Fruit fly (Drosophila melanogaster) whole organism, pupa: ENCODE data around the gene vito.

Experiments
- CG10348 ChIP-seq: fragments of 200-800 bp; sonication (Bioruptor generic); IDR thresholded peaks from 2 replicates; pipeline ENCODE4 v1.3.6; 2022; ENCODE audit warnings: missing biosample characterization, missing genetic modification characterization
- CG12605 ChIP-seq: fragments of 200-800 bp; sonication (Bioruptor generic); IDR thresholded peaks from 2 replicates; pipeline ENCODE4 v1.3.6; 2022; ENCODE audit warnings: missing biosample characterization, missing genetic modification characterization
- CG13204 ChIP-seq: fragments of 200-800 bp; sonication (Bioruptor generic); optimal IDR thresholded peaks from 2 replicates; lab custom pipeline; 2018; ENCODE audit warnings: missing biosample characterization, mild to moderate bottlenecking, missing genetic modification characterization, moderate library complexity
- CG14655 ChIP-seq: fragments of 200-800 bp; sonication (Bioruptor generic); optimal IDR thresholded peaks from 3 replicates; lab custom pipeline; 2017; ENCODE audit warnings: mild to moderate bottlenecking, missing biosample characterization, missing genetic modification reagents, missing genetic modification characterization
- CG15710 ChIP-seq: fragments of 200-800 bp; sonication (Bioruptor generic); optimal IDR thresholded peaks from 2 replicates; lab custom pipeline; 2018; ENCODE audit warnings: missing biosample characterization, mild to moderate bottlenecking, missing genetic modification characterization, moderate library complexity
- CG17806 ChIP-seq: fragments of 200-800 bp; sonication (Bioruptor generic); optimal IDR thresholded peaks from 2 replicates; lab custom pipeline; 2018; ENCODE audit warnings: missing biosample characterization, mild to moderate bottlenecking, missing genetic modification characterization, moderate library complexity
- CG32121 ChIP-seq: fragments of 200-800 bp; sonication (Bioruptor generic); IDR thresholded peaks from 2 replicates; pipeline ENCODE4 v1.3.6; 2022; ENCODE audit warnings: missing biosample characterization, missing genetic modification characterization
- CG34367 ChIP-seq: fragments of 200-800 bp; sonication (Bioruptor generic); optimal IDR thresholded peaks from 2 replicates; lab custom pipeline; 2018; ENCODE audit warnings: missing biosample characterization, mild to moderate bottlenecking, missing genetic modification characterization
- CG4496 ChIP-seq: fragments of 200-800 bp; sonication (Bioruptor generic); IDR thresholded peaks from 3 replicates; pipeline ENCODE4 v1.3.6; 2022; ENCODE audit warnings: missing biosample characterization, missing genetic modification characterization
- CG8159 ChIP-seq: fragments of 200-800 bp; sonication (Bioruptor generic); optimal IDR thresholded peaks from 3 replicates; lab custom pipeline; 2018; ENCODE audit warnings: missing biosample characterization, mild to moderate bottlenecking, missing genetic modification characterization, moderate library complexity
- CG8301 ChIP-seq: fragments of 200-800 bp; sonication (Bioruptor generic); optimal IDR thresholded peaks from 2 replicates; lab custom pipeline; 2018; ENCODE audit warnings: missing biosample characterization, mild to moderate bottlenecking, missing genetic modification characterization
- CG9948 ChIP-seq: fragments of 200-800 bp; sonication (Bioruptor generic); optimal IDR thresholded peaks from 2 replicates; lab custom pipeline; 2018; ENCODE audit warnings: missing biosample characterization, mild to moderate bottlenecking, missing genetic modification characterization, moderate library complexity
- D1 ChIP-seq: fragments of 200-800 bp; sonication (Bioruptor generic); optimal IDR thresholded peaks from 2 replicates; lab custom pipeline; 2018; ENCODE audit warnings: missing biosample characterization, mild to moderate bottlenecking, missing genetic modification characterization, moderate library complexity
- EcR ChIP-seq: fragments of 200-800 bp; sonication (Bioruptor generic); optimal IDR thresholded peaks from 3 replicates; lab custom pipeline; 2019; ENCODE audit warnings: missing biosample characterization, missing genetic modification characterization, mild to moderate bottlenecking, moderate library complexity, missing genetic modification reagents
- Ets98B ChIP-seq: fragments of 200-800 bp; sonication (Bioruptor generic); IDR thresholded peaks from 2 replicates; pipeline ENCODE4 v1.3.6; 2022; ENCODE audit warnings: missing biosample characterization, missing genetic modification characterization
- Pif1A ChIP-seq: fragments of 200-800 bp; sonication (Bioruptor generic); optimal IDR thresholded peaks from 3 replicates; lab custom pipeline; 2016; ENCODE audit warnings: missing biosample characterization, missing genetic modification characterization
- Pif1B ChIP-seq: fragments of 200-800 bp; sonication (Bioruptor generic); optimal IDR thresholded peaks from 3 replicates; lab custom pipeline; 2016; ENCODE audit warnings: missing biosample characterization, missing genetic modification characterization
- Snoo ChIP-seq: fragments of 200-800 bp; sonication (Bioruptor generic); optimal IDR thresholded peaks from 3 replicates; lab custom pipeline; 2017; ENCODE audit warnings: missing biosample characterization, mild to moderate bottlenecking, missing genetic modification characterization, inconsistent platforms
- fd96Ca ChIP-seq: fragments of 200-800 bp; sonication (Bioruptor generic); IDR thresholded peaks from 3 replicates; pipeline ENCODE4 v1.3.6; 2022; ENCODE audit warnings: missing biosample characterization, missing genetic modification characterization
- gl ChIP-seq: fragments of 200-800 bp; sonication (Bioruptor generic); optimal IDR thresholded peaks from 2 replicates; lab custom pipeline; 2018; ENCODE audit warnings: missing biosample characterization, mild to moderate bottlenecking, missing genetic modification characterization
- rn ChIP-seq: fragments of 200-800 bp; sonication (Bioruptor generic); IDR thresholded peaks from 2 replicates; pipeline ENCODE4 v1.3.6; 2022; ENCODE audit warnings: missing biosample characterization, missing genetic modification characterization

Gene vito

DNA sequence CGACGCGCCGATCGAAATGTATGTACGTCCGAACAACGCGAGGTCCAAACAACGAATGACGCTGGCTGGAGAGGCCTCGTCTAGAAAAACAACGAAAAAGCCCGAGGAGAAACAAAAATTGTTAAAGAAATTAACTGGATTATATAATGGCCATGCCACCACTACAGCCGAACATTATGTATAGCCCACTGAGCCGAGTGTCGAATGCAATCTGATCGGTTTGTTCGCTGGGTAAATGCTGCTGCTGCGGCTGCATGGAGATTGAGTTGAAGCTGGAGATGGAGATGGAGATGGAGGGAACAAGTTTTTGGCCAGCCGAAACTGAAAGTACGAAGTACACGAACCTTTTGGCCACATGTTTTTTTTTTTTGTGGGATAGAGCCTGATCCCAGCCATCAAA, 9.5 kb upstream of the vito start, which contains the start of gene Cralbp:
Gene Cralbp (minus strand): TSS at position 115 of the 400 bp plus-strand sequence.
- no peak for TF ChIP-seq Snoo (tag; lab: Kevin White, UChicago)
- 0 out of 3 replicates have a peak, but pooled peaks have one; percentile 36 for TF ChIP-seq CG4496

DNA sequence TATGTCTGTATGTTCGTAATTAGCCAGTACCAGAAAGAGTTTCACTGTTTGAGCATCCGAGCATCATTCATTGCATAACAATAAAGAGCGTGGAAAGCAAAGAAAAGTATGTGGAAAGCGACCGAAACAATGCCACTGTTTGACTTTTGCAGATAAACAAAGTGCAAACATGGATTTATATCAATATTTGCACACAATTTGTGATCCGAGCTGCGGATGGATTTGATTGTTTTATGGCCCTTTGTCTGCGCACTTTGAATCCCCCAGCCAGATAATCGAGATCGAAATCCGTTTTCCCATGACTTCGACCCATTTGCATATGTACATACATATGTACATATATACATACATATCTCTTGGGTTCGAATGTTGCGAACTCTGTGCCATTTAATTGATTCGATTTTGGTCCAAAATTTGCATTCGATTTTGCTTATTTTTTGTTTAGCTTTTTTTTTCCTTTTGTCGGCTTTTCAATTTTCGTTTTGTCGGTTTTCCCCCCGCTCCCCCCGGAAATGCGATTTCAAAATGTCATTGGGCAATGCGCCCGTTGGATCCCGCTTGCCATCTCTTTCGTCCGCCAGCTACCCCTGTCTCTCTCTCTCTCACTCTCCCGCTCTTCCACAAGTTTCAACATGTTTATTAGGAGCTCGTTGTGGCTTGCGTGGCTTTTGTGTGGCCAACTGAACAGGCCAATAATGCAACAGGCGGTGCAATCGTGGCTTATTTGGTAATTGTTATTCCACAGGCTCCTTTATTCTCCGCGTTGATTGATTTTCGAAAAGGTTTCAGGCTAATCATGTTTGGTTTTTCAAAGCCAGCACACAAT, 8.3 kb upstream of the vito start:
- peak; percentile 43; the same call in 1 of the 3 replicates for TF ChIP-seq CG4496
- TF ChIP-seq CG12605 = 0 out of 2 replicates have a peak, but pooled peaks have one; percentile 30
- 0 out of 2 replicates have a peak, but pooled peaks have one; percentile 9 for TF ChIP-seq CG32121 (GFP tag; lab: Robert Waterston, UW)
- no peak for TF ChIP-seq rn (GFP tag; lab: Robert Waterston, UW)

DNA sequence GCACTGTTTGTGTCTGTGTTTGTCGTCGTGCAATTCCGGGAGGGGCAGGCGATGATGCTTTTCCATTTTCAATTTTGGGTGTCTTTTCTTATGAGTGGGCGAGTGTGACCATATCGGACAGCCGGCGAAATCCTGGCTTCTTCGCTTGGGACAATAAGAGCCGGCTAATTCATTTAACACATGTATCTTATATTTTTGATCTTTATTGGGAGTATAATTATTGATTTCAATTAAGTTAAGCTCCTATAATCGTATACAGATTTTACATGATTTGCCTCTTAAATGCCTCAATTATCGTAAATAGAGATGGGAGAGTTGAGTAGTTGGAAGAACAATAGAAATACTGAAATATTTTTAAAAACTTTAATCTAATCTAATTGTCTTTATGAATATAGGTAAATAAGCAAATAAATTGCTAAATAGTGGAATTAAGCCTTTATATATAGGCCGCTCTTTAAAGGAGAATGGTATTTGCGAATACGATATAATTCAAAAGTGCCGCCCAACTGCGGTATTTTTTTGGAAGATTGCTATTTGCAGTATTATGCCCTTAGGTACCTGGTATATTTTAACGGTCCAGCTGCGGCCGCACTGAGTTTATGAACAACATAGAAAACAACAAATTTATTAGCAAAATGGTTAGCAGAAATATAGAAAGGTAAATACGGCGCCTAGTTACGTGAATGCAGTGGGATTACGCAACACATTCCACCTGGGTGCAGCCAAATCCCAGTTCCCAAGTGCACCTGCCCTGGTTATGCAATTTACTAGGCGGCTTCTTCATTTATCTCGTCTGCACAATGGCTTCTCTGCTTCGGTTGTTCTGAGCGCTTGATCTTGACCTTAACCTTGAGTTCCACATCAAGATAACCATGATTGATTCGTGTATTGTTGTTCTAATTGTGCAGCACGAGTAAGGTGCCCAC, 2.6 kb upstream of the vito start, which contains the start of the genes Myt1, PGRP-LD and Pmi:
Gene Myt1 (minus strand): TSS at position 116 of the 926 bp plus-strand sequence.
Gene PGRP-LD (plus strand): TSS at position 576 of the 926 bp plus-strand sequence.
Gene Pmi (plus strand): TSS at position 576 of the 926 bp plus-strand sequence.
- TF ChIP-seq CG9948 (tag; lab: Kevin White, UChicago) = no peak
- TF ChIP-seq CG13204 (GFP tag; lab: Kevin White, UChicago) = no peak
- TF ChIP-seq D1 (tag; lab: Kevin White, UChicago) = no peak
- no peak for TF ChIP-seq CG15710 (tag; lab: Kevin White, UChicago)
- no peak for TF ChIP-seq rn (GFP tag; lab: Robert Waterston, UW)
- no peak for TF ChIP-seq gl
- no peak for TF ChIP-seq Snoo (tag; lab: Kevin White, UChicago)

DNA sequence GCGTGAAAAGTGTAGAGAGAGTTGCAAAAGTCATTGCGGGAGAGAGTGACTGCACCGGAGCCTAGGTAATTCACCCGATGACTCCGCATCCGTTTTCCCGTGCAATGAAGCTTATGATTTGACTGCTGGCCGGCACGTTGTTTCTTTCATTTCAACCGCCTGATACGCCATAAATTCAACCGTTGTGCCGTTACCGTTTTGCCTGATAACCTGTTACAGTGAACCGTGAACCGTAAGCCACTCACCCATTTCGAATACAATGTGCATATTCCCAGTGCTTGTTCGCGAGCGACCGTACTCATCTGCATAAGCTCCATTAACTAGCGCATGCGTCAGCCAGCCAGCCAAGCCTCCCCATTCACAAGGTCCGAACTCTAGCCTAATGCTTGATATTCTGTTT, 2.4 kb downstream of the vito start:
- TF ChIP-seq CG12605 (no peak), CG13204 (GFP tag; lab: Kevin White, UChicago) (no peak), CG8301 (tag; lab: Kevin White, UChicago) (no peak), fd96Ca (no peak), CG4496 (0 out of 3 replicates have a peak, but pooled peaks have one; percentile 9), Ets98B (GFP tag; lab: Robert Waterston, UW) (no peak), D1 (tag; lab: Kevin White, UChicago) (no peak), EcR (peak; percentile 22), CG10348 (GFP tag; lab: Robert Waterston, UW) (no peak)

DNA sequence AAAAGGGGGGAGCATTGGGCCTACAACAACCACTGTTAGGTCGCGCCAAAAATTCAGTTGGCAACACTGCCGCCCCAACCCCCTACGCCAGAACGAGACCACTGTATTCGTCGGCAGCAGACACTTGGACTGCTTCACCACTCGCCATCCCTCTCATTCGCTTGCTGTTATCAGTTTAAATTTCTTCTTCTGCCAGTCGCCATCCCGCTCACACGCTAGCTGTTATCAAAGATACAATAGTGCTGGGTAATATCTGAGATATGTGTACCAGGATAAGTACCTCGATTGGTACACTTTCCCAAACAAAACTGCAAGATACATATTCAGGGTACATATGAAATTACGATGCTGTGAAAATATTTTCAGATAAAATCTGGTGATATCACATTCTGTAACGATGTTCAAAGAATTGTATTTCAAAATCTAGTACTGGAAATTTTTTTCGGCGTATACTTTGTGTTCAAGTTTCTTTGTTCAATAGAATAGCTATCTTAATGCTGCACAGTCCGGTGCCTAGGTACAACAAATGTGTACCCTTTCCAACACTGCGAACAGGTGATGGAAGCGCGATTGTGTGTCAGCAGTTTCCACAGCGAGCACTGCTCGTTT, 6.2 kb downstream of the vito start:
- TF ChIP-seq CG13204 (GFP tag; lab: Kevin White, UChicago) (peak; percentile 24), CG8159 (tag; lab: Kevin White, UChicago) (peak; percentile 85), CG14655 (no peak), gl (peak; percentile 28), Pif1B (GFP tag; lab: Kevin White, UChicago) (no peak), rn (GFP tag; lab: Robert Waterston, UW) (no peak), Ets98B (GFP tag; lab: Robert Waterston, UW) (peak; percentile 58), CG8301 (tag; lab: Kevin White, UChicago) (peak; percentile 87), CG15710 (tag; lab: Kevin White, UChicago) (peak; percentile 80), EcR (no peak), D1 (tag; lab: Kevin White, UChicago) (no peak), CG34367 (tag; lab: Kevin White, UChicago) (peak; percentile 77), CG10348 (GFP tag; lab: Robert Waterston, UW) (no peak), CG12605 (peak; percentile 34; the same call in 1 of the 2 replicates), Pif1A (GFP tag; lab: Kevin White, UChicago) (no peak), Snoo (tag; lab: Kevin White, UChicago) (peak; percentile 78), fd96Ca (peak; percentile 58; the same call in 1 of the 3 replicates), CG17806 (peak; percentile 84), CG9948 (tag; lab: Kevin White, UChicago) (peak; percentile 79), CG4496 (peak; percentile 82), CG32121 (GFP tag; lab: Robert Waterston, UW) (peak; percentile 65)
- TF ChIP-seq, all 21 proteins: peak for 14
